Worm (Caenorhabditis elegans): ENCODE data around the gene npp-25.

- TF ChIP-seq unc-55 (GFP tag; optimal IDR thresholded peaks at IDR 0.05) (no peak), unc-86 (tag; optimal IDR thresholded peaks at IDR 0.05) (no peak), lin-11 (tag; optimal IDR thresholded peaks at IDR 0.05) (no peak), ceh-22 (tag; optimal IDR thresholded peaks at IDR 0.05) (no peak)
Observed at ce11 chrIII:12942307-12942706, 16.5 kb upstream of the npp-25 start, which contains the start of gene unc-25.
